Worm (Caenorhabditis elegans) whole organism, late embryonic: ENCODE data around the gene Y75B8A.24.

ENCODE experiments used
- dmd-4 ChIP-seq: sonication (generic microtip); optimal IDR thresholded peaks from 2 replicates; lab custom pipeline; 2016; ENCODE audit warnings: borderline replicate concordance, missing genetic modification characterization, missing compliant biosample characterization
- fkh-10 ChIP-seq: fragments of 150-350 bp; optimal IDR thresholded peaks from 2 replicates; lab custom pipeline; 2014; ENCODE audit warnings: missing biosample characterization, missing genetic modification reagents, missing genetic modification characterization
- nfya-1 ChIP-seq: sonication (generic microtip); optimal IDR thresholded peaks from 2 replicates; lab custom pipeline; 2017; ENCODE audit warnings: missing genetic modification characterization, mild to moderate bottlenecking, missing compliant biosample characterization, antibody characterized with exemption, moderate library complexity
- pha-4 ChIP-seq: fragments of 150-350 bp; optimal IDR thresholded peaks from 2 replicates; lab custom pipeline; 2018; ENCODE audit warnings: missing biosample characterization, missing genetic modification reagents, missing genetic modification characterization
- ref-2 ChIP-seq: sonication (generic microtip); optimal IDR thresholded peaks from 2 replicates; lab custom pipeline; 2016; ENCODE audit warnings: missing genetic modification characterization, missing compliant biosample characterization
- sox-4 ChIP-seq: sonication (generic microtip); optimal IDR thresholded peaks from 2 replicates; lab custom pipeline; 2017; ENCODE audit warnings: mild to moderate bottlenecking, missing genetic modification characterization, inconsistent platforms, missing compliant biosample characterization
- unc-86 ChIP-seq: sonication (generic microtip); optimal IDR thresholded peaks from 2 replicates; lab custom pipeline; 2016; ENCODE audit warnings: missing genetic modification characterization, missing compliant biosample characterization

- TF ChIP-seq fkh-10 (GFP tag; lab: Kevin White, UChicago) (no peak), sox-4 (peak; percentile 30), pha-4 (no peak), nfya-1 (tag; lab: Kevin White, UChicago) (peak; percentile 84), unc-86 (tag; lab: Kevin White, UChicago) (no peak), ref-2 (tag; lab: Kevin White, UChicago) (peak; percentile 71), dmd-4 (tag; lab: Kevin White, UChicago) (no peak)
These were observed 23.3 kb downstream of the Y75B8A.24 start, which contains the start of the genes tim-1 and Y75B8A.23 for ce11 chrIII:12250114-12250792.
